Fruit fly (Drosophila melanogaster): ENCODE results near the gene jvl.

jvl gene

dm6 chr3R:14741192-14741915 is at the start of gene jvl, which contains the start of gene eff:
Gene jvl (plus strand): TSS chr3R:14741582.
Gene eff (minus strand): TSS chr3R:14741319.
- TF ChIP-seq CG42726 (GFP tag; IDR thresholded peaks at IDR 0.05; ENCODE audit: partially characterized antibody) = peak; percentile 68; the same call in 1 of the 2 replicates
- TF ChIP-seq Deaf1 (tag; optimal IDR thresholded peaks at IDR 0.05) = peak; percentile 9
- TF ChIP-seq slbo (GFP tag; IDR thresholded peaks at IDR 0.05) = peak; percentile 76
- TF ChIP-seq Dll (GFP tag; IDR thresholded peaks at IDR 0.05; ENCODE audit: partially characterized antibody) = peak; percentile 99
- no peak for TF ChIP-seq gce (GFP tag; IDR thresholded peaks at IDR 0.05)
- peak; percentile 36 for TF ChIP-seq Hmx (GFP tag; optimal IDR thresholded peaks at IDR 0.05)
- peak; percentile 20 for TF ChIP-seq kni (GFP tag; optimal IDR thresholded peaks at IDR 0.05)
- no peak for TF ChIP-seq CG4282 (GFP tag; optimal IDR thresholded peaks at IDR 0.05)
- TF ChIP-seq CG30403 (GFP tag; optimal IDR thresholded peaks at IDR 0.05) = peak; percentile 48
- peak; percentile 30 for TF ChIP-seq CG3995 (GFP tag; optimal IDR thresholded peaks at IDR 0.05)
- TF ChIP-seq CG12391 (tag; optimal IDR thresholded peaks at IDR 0.05) = peak; percentile 70
- peak; percentile 94 for TF ChIP-seq HLH4C (GFP tag; IDR thresholded peaks at IDR 0.05; ENCODE audit: partially characterized antibody)
- no peak for TF ChIP-seq Asciz (GFP tag; optimal IDR thresholded peaks at IDR 0.05)
- TF ChIP-seq lilli (GFP tag; optimal IDR thresholded peaks at IDR 0.05) = peak; percentile 76
- TF ChIP-seq Sox102F (GFP tag; optimal IDR thresholded peaks at IDR 0.05) = peak; percentile 40
- no peak for TF ChIP-seq CG1233 (GFP tag; optimal IDR thresholded peaks at IDR 0.05)
- TF ChIP-seq CG1832 (GFP tag; optimal IDR thresholded peaks at IDR 0.05) = peak; percentile 41
- TF ChIP-seq CG17361 (GFP tag; IDR thresholded peaks at IDR 0.05) = peak; percentile 44; the same call in 2 of the 3 replicates
- TF ChIP-seq nmo (GFP tag; optimal IDR thresholded peaks at IDR 0.05) = peak; percentile 35
- TF ChIP-seq nerfin-2 (GFP tag; IDR thresholded peaks at IDR 0.05; ENCODE audit: partially characterized antibody) = peak; percentile 91
- no peak for TF ChIP-seq CG18764 (GFP tag; optimal IDR thresholded peaks at IDR 0.05)
- TF ChIP-seq Myb (GFP tag; optimal IDR thresholded peaks at IDR 0.05) = no peak
- peak; percentile 49 for TF ChIP-seq Dp (GFP tag; optimal IDR thresholded peaks at IDR 0.05)
- TF ChIP-seq CG4730 (GFP tag; IDR thresholded peaks at IDR 0.05) = peak; percentile 29; the same call in 1 of the 2 replicates
- TF ChIP-seq amos (GFP tag; IDR thresholded peaks at IDR 0.05; ENCODE audit: partially characterized antibody) = peak; percentile 94
- TF ChIP-seq CG2120 (GFP tag; optimal IDR thresholded peaks at IDR 0.05) = peak; percentile 48
- peak; percentile 63 for TF ChIP-seq Hsf (GFP tag; optimal IDR thresholded peaks at IDR 0.05)
- TF ChIP-seq tio (GFP tag; optimal IDR thresholded peaks at IDR 0.05) = peak; percentile 31
- TF ChIP-seq CG32532 (GFP tag; IDR thresholded peaks at IDR 0.05) = peak; percentile 50; the same call in 1 of the 2 replicates
- TF ChIP-seq pum (GFP tag; optimal IDR thresholded peaks at IDR 0.05) = peak; percentile 13
- TF ChIP-seq PHDP (tag; optimal IDR thresholded peaks at IDR 0.05) = peak; percentile 3
- peak; percentile 69 for TF ChIP-seq Ptx1 (GFP tag; IDR thresholded peaks at IDR 0.05)
- TF ChIP-seq hbn (GFP tag; IDR thresholded peaks at IDR 0.05; ENCODE audit: partially characterized antibody) = peak; percentile 96
- TF ChIP-seq CG17328 (GFP tag; IDR thresholded peaks at IDR 0.05) = peak; percentile 43; the same call in 1 of the 2 replicates
- TF ChIP-seq Ets97D (GFP tag; optimal IDR thresholded peaks at IDR 0.05) = peak; percentile 40
- no peak for TF ChIP-seq CG14050 (GFP tag; IDR thresholded peaks at IDR 0.05)
- no peak for TF ChIP-seq CG15601 (tag; optimal IDR thresholded peaks at IDR 0.05)
- no peak for TF ChIP-seq CG11093 (GFP tag; IDR thresholded peaks at IDR 0.05)
- peak; percentile 18 for TF ChIP-seq nerfin-1 (tag; optimal IDR thresholded peaks at IDR 0.05)
- TF ChIP-seq Hmr (GFP tag; optimal IDR thresholded peaks at IDR 0.05) = peak; percentile 54
- peak; percentile 22 for TF ChIP-seq az2 (GFP tag; optimal IDR thresholded peaks at IDR 0.05)
- TF ChIP-seq psq (GFP tag; optimal IDR thresholded peaks at IDR 0.05) = peak; percentile 3
- peak; percentile 98 for TF ChIP-seq BEAF-32 (GFP tag; optimal IDR thresholded peaks at IDR 0.05)
- TF ChIP-seq CG2116 (GFP tag; optimal IDR thresholded peaks at IDR 0.05) = peak; percentile 89
- no peak for TF ChIP-seq unpg (GFP tag; optimal IDR thresholded peaks at IDR 0.05)
- peak; percentile 89 for TF ChIP-seq Med (GFP tag)
- TF ChIP-seq Hr51 (GFP tag; optimal IDR thresholded peaks at IDR 0.05) = peak; percentile 10 to 21
- TF ChIP-seq CG1792 (GFP tag; optimal IDR thresholded peaks at IDR 0.05) = no peak

Measured in whole organism, embryonic.